Worm (Caenorhabditis elegans) whole organism, young adult: Measurements from ENCODE around the gene atx-2.

Experiments
- B0019.2 ChIP-seq: fragments of 200-800 bp; sonication (Bioruptor generic); conservative IDR thresholded peaks from 2 replicates; pipeline ENCODE4 v1.3.6; 2022; ENCODE audit warnings: missing genetic modification reagents, missing genetic modification characterization, missing compliant biosample characterization
- C06A6.2 ChIP-seq: fragments of 200-800 bp; sonication (Bioruptor generic); conservative IDR thresholded peaks from 2 replicates; pipeline ENCODE4 v1.3.6; 2022; ENCODE audit warnings: missing genetic modification characterization, missing compliant biosample characterization
- F33H1.4 ChIP-seq: fragments of 200-800 bp; sonication (Bioruptor generic); IDR thresholded peaks from 2 replicates; pipeline ENCODE4 v1.3.6; 2022; ENCODE audit warnings: missing genetic modification reagents, missing genetic modification characterization, missing compliant biosample characterization
- F37B4.10 ChIP-seq: fragments of 200-800 bp; sonication (Bioruptor generic); IDR thresholded peaks from 2 replicates; pipeline ENCODE4 v1.3.6; 2022; ENCODE audit warnings: missing genetic modification characterization, missing compliant biosample characterization
- F55B11.4 ChIP-seq: sonication (generic microtip); optimal IDR thresholded peaks from 2 replicates; lab custom pipeline; 2016; ENCODE audit warnings: missing compliant biosample characterization, missing genetic modification characterization, borderline replicate concordance; ENCODE audit not compliant: insufficient read depth
- K11D2.4 ChIP-seq: fragments of 200-800 bp; sonication (Bioruptor generic); IDR thresholded peaks from 2 replicates; pipeline ENCODE4 v1.3.6; 2022; ENCODE audit warnings: missing genetic modification reagents, missing genetic modification characterization, missing compliant biosample characterization
- K12H6.12 ChIP-seq: fragments of 200-800 bp; sonication (Bioruptor generic); optimal IDR thresholded peaks from 2 replicates; lab custom pipeline; 2018; ENCODE audit warnings: mild to moderate bottlenecking, missing genetic modification characterization, missing compliant biosample characterization
- T26A5.8 ChIP-seq: sonication (generic microtip); optimal IDR thresholded peaks from 2 replicates; lab custom pipeline; 2016; ENCODE audit warnings: missing genetic modification characterization, missing compliant biosample characterization
- Y53F4B.3 ChIP-seq: fragments of 200-800 bp; sonication (Bioruptor generic); IDR thresholded peaks from 2 replicates; pipeline ENCODE4 v1.3.6; 2022; ENCODE audit warnings: missing genetic modification reagents, missing genetic modification characterization, missing compliant biosample characterization
- Y53G8AR.9 ChIP-seq: fragments of 200-800 bp; sonication (Bioruptor generic); conservative IDR thresholded peaks from 2 replicates; pipeline ENCODE4 v1.3.6; 2022; ENCODE audit warnings: missing genetic modification reagents, missing genetic modification characterization, missing compliant biosample characterization
- Y79H2A.3 ChIP-seq: fragments of 200-800 bp; sonication (Bioruptor generic); conservative IDR thresholded peaks from 2 replicates; pipeline ENCODE4 v1.3.6; 2022; ENCODE audit warnings: missing genetic modification reagents, missing genetic modification characterization, missing compliant biosample characterization
- Y95B8A.8 ChIP-seq: fragments of 200-800 bp; sonication (Bioruptor generic); IDR thresholded peaks from 2 replicates; pipeline ENCODE4 v1.3.6; 2022; ENCODE audit warnings: missing genetic modification reagents, missing genetic modification characterization, missing compliant biosample characterization
- athp-1 ChIP-seq: sonication (generic microtip); optimal IDR thresholded peaks from 2 replicates; lab custom pipeline; 2017; ENCODE audit warnings: mild to moderate bottlenecking, missing genetic modification characterization, missing compliant biosample characterization
- attf-3 ChIP-seq: fragments of 200-800 bp; sonication (Bioruptor generic); conservative IDR thresholded peaks from 2 replicates; pipeline ENCODE4 v1.3.6; 2022; ENCODE audit warnings: missing genetic modification reagents, missing genetic modification characterization, missing compliant biosample characterization
- attf-5 ChIP-seq: fragments of 200-800 bp; sonication (Bioruptor generic); optimal IDR thresholded peaks from 2 replicates; lab custom pipeline; 2018; ENCODE audit warnings: mild to moderate bottlenecking, missing genetic modification characterization, missing compliant biosample characterization
- bed-2 ChIP-seq: fragments of 200-800 bp; sonication (Bioruptor generic); IDR thresholded peaks from 2 replicates; pipeline ENCODE4 v1.3.6; 2022; ENCODE audit warnings: missing genetic modification reagents, missing genetic modification characterization, missing compliant biosample characterization
- cebp-1 ChIP-seq, 2 experiments: fragments of 200-800 bp in 1 of 2; sonication (Bioruptor generic) in 1 of 2; sonication (generic microtip) in 1 of 2; IDR thresholded peaks in 1 of 2; optimal IDR thresholded peaks in 1 of 2; 2 replicates each; pipeline versions ENCODE4 v1.3.6 to Lab custom; 2017 to 2022; ENCODE audit warnings: missing compliant biosample characterization in 2 of 2, missing genetic modification characterization in 2 of 2, mild to moderate bottlenecking in 1 of 2, missing genetic modification reagents in 1 of 2, moderate library complexity in 1 of 2
- ceh-100 ChIP-seq: fragments of 200-800 bp; sonication (Bioruptor generic); IDR thresholded peaks from 2 replicates; pipeline ENCODE4 v1.3.6; 2022; ENCODE audit warnings: missing genetic modification reagents, missing genetic modification characterization, missing compliant biosample characterization
- ceh-27 ChIP-seq: fragments of 200-800 bp; sonication (Bioruptor generic); optimal IDR thresholded peaks from 2 replicates; lab custom pipeline; 2018; ENCODE audit warnings: mild to moderate bottlenecking, missing genetic modification characterization, moderate library complexity, missing compliant biosample characterization
- ceh-91 ChIP-seq: fragments of 200-800 bp; sonication (Bioruptor generic); IDR thresholded peaks from 2 replicates; pipeline ENCODE4 v1.3.6; 2022; ENCODE audit warnings: missing genetic modification reagents, missing genetic modification characterization, missing compliant biosample characterization
- dox-1 ChIP-seq: fragments of 200-800 bp; sonication (Bioruptor generic); IDR thresholded peaks from 2 replicates; pipeline ENCODE4 v1.3.6; 2022; ENCODE audit warnings: missing genetic modification reagents, missing genetic modification characterization, missing compliant biosample characterization
- egrh-3 ChIP-seq: fragments of 200-800 bp; sonication (Bioruptor generic); IDR thresholded peaks from 2 replicates; pipeline ENCODE4 v1.3.6; 2022; ENCODE audit warnings: missing genetic modification reagents, missing genetic modification characterization, missing compliant biosample characterization
- hmg-1.2 ChIP-seq: fragments of 200-800 bp; sonication (Bioruptor generic); IDR thresholded peaks from 2 replicates; pipeline ENCODE4 v1.3.6; 2022; ENCODE audit warnings: missing genetic modification reagents, missing genetic modification characterization, missing compliant biosample characterization
- hsf-1 ChIP-seq: fragments of 200-800 bp; sonication (Bioruptor generic); IDR thresholded peaks from 2 replicates; pipeline ENCODE4 v1.3.6; 2022; ENCODE audit warnings: missing genetic modification reagents, missing genetic modification characterization, missing compliant biosample characterization
- let-526 ChIP-seq: fragments of 200-800 bp; sonication (Bioruptor generic); IDR thresholded peaks from 2 replicates; pipeline ENCODE4 v1.3.6; 2022; ENCODE audit warnings: missing genetic modification reagents, missing genetic modification characterization, missing compliant biosample characterization
- let-607 ChIP-seq, 2 experiments: fragments of 200-800 bp in 1 of 2; sonication (Bioruptor generic) in 1 of 2; sonication (generic microtip) in 1 of 2; optimal IDR thresholded peaks; 2 replicates each; lab custom pipeline; 2016 to 2018; ENCODE audit warnings: mild to moderate bottlenecking in 2 of 2, missing compliant biosample characterization in 2 of 2, missing genetic modification characterization in 2 of 2, moderate library complexity in 2 of 2, missing genotype in 1 of 2
- lin-35 ChIP-seq, 3 experiments: fragments of 150-350 bp in 2 of 3; sonication (generic microtip) in 1 of 3; optimal IDR thresholded peaks; 2 replicates each; lab custom pipeline; 2014 to 2018; ENCODE audit warnings: missing biosample characterization in 3 of 3, missing genetic modification characterization in 3 of 3, missing genetic modification reagents in 3 of 3
- lin-54 ChIP-seq: fragments of 200-800 bp; sonication (Bioruptor generic); optimal IDR thresholded peaks from 2 replicates; lab custom pipeline; 2018; ENCODE audit warnings: mild to moderate bottlenecking, missing genetic modification characterization, missing compliant biosample characterization
- lir-1 ChIP-seq: fragments of 200-800 bp; sonication (Bioruptor generic); conservative IDR thresholded peaks from 2 replicates; pipeline ENCODE4 v1.3.6; 2022; ENCODE audit warnings: missing genetic modification reagents, missing genetic modification characterization, missing compliant biosample characterization
- madf-10 ChIP-seq: sonication (generic microtip); optimal IDR thresholded peaks from 2 replicates; lab custom pipeline; 2016; ENCODE audit warnings: mild to moderate bottlenecking, missing genetic modification characterization, missing compliant biosample characterization
- madf-3 ChIP-seq: fragments of 200-800 bp; sonication (Bioruptor generic); IDR thresholded peaks from 2 replicates; pipeline ENCODE4 v1.3.6; 2022; ENCODE audit warnings: missing genetic modification reagents, missing genetic modification characterization, missing compliant biosample characterization
- madf-6 ChIP-seq: fragments of 200-800 bp; sonication (Bioruptor generic); IDR thresholded peaks from 2 replicates; pipeline ENCODE4 v1.3.6; 2022; ENCODE audit warnings: missing genetic modification reagents, missing genetic modification characterization, missing compliant biosample characterization
- madf-8 ChIP-seq: fragments of 200-800 bp; sonication (Bioruptor generic); conservative IDR thresholded peaks from 2 replicates; pipeline ENCODE4 v1.3.6; 2022; ENCODE audit warnings: missing genetic modification reagents, missing genetic modification characterization, missing compliant biosample characterization
- nfyb-1 ChIP-seq: fragments of 200-800 bp; sonication (Bioruptor generic); IDR thresholded peaks from 2 replicates; pipeline ENCODE4 v1.3.6; 2022; ENCODE audit warnings: missing genetic modification reagents, missing genetic modification characterization, missing compliant biosample characterization
- pbrm-1 ChIP-seq: fragments of 200-800 bp; sonication (Bioruptor generic); IDR thresholded peaks from 2 replicates; pipeline ENCODE4 v1.3.6; 2022; ENCODE audit warnings: missing genetic modification reagents, missing genetic modification characterization, missing compliant biosample characterization
- rcor-1 ChIP-seq: fragments of 200-800 bp; sonication (Bioruptor generic); IDR thresholded peaks from 2 replicates; pipeline ENCODE4 v1.3.6; 2022; ENCODE audit warnings: missing genetic modification reagents, missing genetic modification characterization, missing compliant biosample characterization
- snpc-1.3 ChIP-seq: sonication (generic microtip); optimal IDR thresholded peaks from 2 replicates; lab custom pipeline; 2017; ENCODE audit warnings: missing genetic modification characterization, mild to moderate bottlenecking, missing compliant biosample characterization, antibody characterized with exemption, moderate library complexity, missing genotype, missing genetic modification reagents; ENCODE audit not compliant: insufficient read depth
- tlf-1 ChIP-seq: fragments of 200-800 bp; sonication (Bioruptor generic); optimal IDR thresholded peaks from 2 replicates; lab custom pipeline; 2018; ENCODE audit warnings: mild to moderate bottlenecking, missing genetic modification characterization, missing compliant biosample characterization
- unc-130 ChIP-seq: sonication (generic microtip); optimal IDR thresholded peaks from 2 replicates; lab custom pipeline; 2016; ENCODE audit warnings: missing genetic modification reagents, missing genetic modification characterization, missing compliant biosample characterization
- zfh-2 ChIP-seq: fragments of 200-800 bp; sonication (Bioruptor generic); conservative IDR thresholded peaks from 2 replicates; pipeline ENCODE4 v1.3.6; 2022; ENCODE audit warnings: missing genetic modification reagents, missing genetic modification characterization, missing compliant biosample characterization
- ztf-18 ChIP-seq: sonication (generic microtip); optimal IDR thresholded peaks from 2 replicates; lab custom pipeline; 2016; ENCODE audit warnings: missing genotype, mild to moderate bottlenecking, missing genetic modification characterization, missing compliant biosample characterization

atx-2 gene

ce11 chrIII:10432104-10432503, 29.1 kb upstream of the atx-2 start (continued):
- TF ChIP-seq madf-3 (GFP tag; lab: Robert Waterston, UW) = 0 out of 2 replicates have a peak, but pooled peaks have one; percentile 24
- TF ChIP-seq athp-1 (tag; lab: Kevin White, UChicago) = no peak
- no peak for TF ChIP-seq F55B11.4 (tag; lab: Kevin White, UChicago)
- TF ChIP-seq T26A5.8 (tag; lab: Kevin White, UChicago) = no peak
- TF ChIP-seq F37B4.10 (GFP tag; lab: Robert Waterston, UW) = no peak
- TF ChIP-seq rcor-1 (GFP tag; lab: Robert Waterston, UW) = no peak

ce11 chrIII:10435938-10436842, 25.0 kb upstream of the atx-2 start, which contains the start of the genes smrd-1 and enu-3.1:
smrd-1 (minus strand) TSS chrIII:10435988.
enu-3.1 (plus strand) TSS chrIII:10436276.
- TF ChIP-seq let-526 (GFP tag; lab: Robert Waterston, UW) (0 out of 2 replicates have a peak, but pooled peaks have one; percentile 10), pbrm-1 (GFP tag; lab: Robert Waterston, UW) (peak; percentile 75; the same call in 1 of the 2 replicates), K11D2.4 (GFP tag; lab: Robert Waterston, UW) (peak; percentile 58; the same call in 1 of the 2 replicates), attf-3 (peak; percentile 63; the same call in 1 of the 2 replicates), ceh-100 (GFP tag; lab: Robert Waterston, UW) (peak; percentile 95), lin-35 (GFP tag; optimal IDR thresholded peaks at IDR 0.05; lab: Kevin White, UChicago) (peak in 1 of 3 experiments; percentile 64), C06A6.2 (GFP tag; lab: Robert Waterston, UW) (0 out of 2 replicates have a peak, but pooled peaks have one; percentile 27), bed-2 (peak; percentile 51; the same call in 1 of the 2 replicates), dox-1 (peak; percentile 88), Y53F4B.3 (GFP tag; lab: Robert Waterston, UW) (peak; percentile 12; the same call in 1 of the 2 replicates), Y79H2A.3 (0 out of 2 replicates have a peak, but pooled peaks have one; percentile 7), lir-1 (GFP tag; lab: Robert Waterston, UW) (0 out of 2 replicates have a peak, but pooled peaks have one; percentile 24), F33H1.4 (GFP tag; lab: Robert Waterston, UW) (peak; percentile 71), cebp-1 (GFP tag; IDR thresholded peaks at IDR 0.05; lab: Robert Waterston, UW) (peak; percentile 59), cebp-1 (tag; optimal IDR thresholded peaks at IDR 0.05; lab: Kevin White, UChicago) (peak; percentile 57), ceh-27 (GFP tag; lab: Kevin White, UChicago) (peak; percentile 32), unc-130 (peak; percentile 27), madf-8 (GFP tag; lab: Robert Waterston, UW) (0 out of 2 replicates have a peak, but pooled peaks have one; percentile 34), nfyb-1 (GFP tag; lab: Robert Waterston, UW) (peak; percentile 61; the same call in 1 of the 2 replicates), attf-5 (GFP tag; lab: Kevin White, UChicago) (peak; percentile 83), egrh-3 (GFP tag; lab: Robert Waterston, UW) (peak; percentile 67), lin-54 (peak; percentile 87), hmg-1.2 (peak; percentile 54), K12H6.12 (tag; lab: Kevin White, UChicago) (peak; percentile 53), Y53G8AR.9 (GFP tag; lab: Robert Waterston, UW) (peak; percentile 51; the same call in 1 of the 2 replicates), ceh-91 (GFP tag; lab: Robert Waterston, UW) (peak; percentile 61), madf-6 (GFP tag; lab: Robert Waterston, UW) (peak; percentile 73), snpc-1.3 (tag; lab: Kevin White, UChicago) (peak; percentile 14), Y95B8A.8 (GFP tag; lab: Robert Waterston, UW) (peak; percentile 62; the same call in 1 of the 2 replicates), tlf-1 (peak; percentile 5), ztf-18 (tag; lab: Kevin White, UChicago) (peak; percentile 65), madf-10 (peak; percentile 41), B0019.2 (peak; percentile 70), zfh-2 (GFP tag; lab: Robert Waterston, UW) (peak; percentile 48; the same call in 1 of the 2 replicates), hsf-1 (peak; percentile 62), let-607 (tag; optimal IDR thresholded peaks at IDR 0.05; lab: Kevin White, UChicago) (peak in 1 of 2 experiments; percentile 22)
